Worm (Caenorhabditis elegans) whole organism, late embryonic: ENCODE measurements around the gene srxa-8.

ENCODE experiments used
- ceh-48 ChIP-seq: sonication (generic microtip); optimal IDR thresholded peaks from 2 replicates; lab custom pipeline; 2016; ENCODE audit warnings: missing genetic modification characterization, inconsistent platforms, missing compliant biosample characterization
- che-1 ChIP-seq: sonication (generic microtip); optimal IDR thresholded peaks from 2 replicates; lab custom pipeline; 2016; ENCODE audit warnings: mild to moderate bottlenecking, missing genetic modification characterization, missing compliant biosample characterization
- dve-1 ChIP-seq: sonication (generic microtip); optimal IDR thresholded peaks from 2 replicates; lab custom pipeline; 2017; ENCODE audit warnings: antibody characterized with exemption, mild to moderate bottlenecking, missing genetic modification characterization, missing compliant biosample characterization
- fkh-10 ChIP-seq: fragments of 150-350 bp; optimal IDR thresholded peaks from 2 replicates; lab custom pipeline; 2014; ENCODE audit warnings: missing biosample characterization, missing genetic modification reagents, missing genetic modification characterization

DNA sequence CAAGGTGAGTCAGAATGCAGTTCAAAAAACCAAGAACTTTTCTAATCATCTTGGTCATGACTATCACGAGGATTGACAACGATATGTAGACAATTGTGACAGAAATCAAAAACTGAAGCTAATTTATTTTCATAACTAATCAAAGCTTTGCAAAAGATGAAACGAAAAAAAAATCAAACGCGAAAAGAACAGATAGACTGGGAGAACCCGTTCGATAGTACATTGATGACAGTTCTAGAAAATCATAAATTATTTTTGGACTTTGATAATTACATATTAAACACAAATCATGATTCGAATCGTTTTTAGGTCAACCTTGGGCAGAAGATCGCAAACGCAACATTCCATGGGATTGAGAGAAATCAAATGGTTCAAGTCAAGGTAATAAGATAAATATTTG, 16.4 kb upstream of the srxa-8 start:
- TF ChIP-seq che-1 (tag; lab: Kevin White, UChicago) = no peak
- no peak for TF ChIP-seq fkh-10
- TF ChIP-seq ceh-48 (tag; lab: Kevin White, UChicago) = no peak
- TF ChIP-seq dve-1 (tag; lab: Kevin White, UChicago) = no peak
